Fruit fly (Drosophila melanogaster): ENCODE measurements around the gene CG14053.
A peak's percentile ranks its signal among the peaks of the same experiment; 100 is the strongest.

The CG14053 gene

dm6 chrX:2158668-2159163 lies 35.0 kb downstream of the CG14053 start, which contains the start of gene wapl (continued):
- peak; percentile 19 for TF ChIP-seq Fer1 (GFP tag; optimal IDR thresholded peaks at IDR 0.05)
- peak; percentile 54 for TF ChIP-seq slbo (GFP tag; IDR thresholded peaks at IDR 0.05)
- TF ChIP-seq E2f2 (GFP tag; IDR thresholded peaks at IDR 0.05): peak; percentile 94
- TF ChIP-seq B-H2 (GFP tag; optimal IDR thresholded peaks at IDR 0.05): peak; percentile 19
- peak; percentile 93 for TF ChIP-seq tna (GFP tag; IDR thresholded peaks at IDR 0.05; ENCODE audit: partially characterized antibody)
- peak; percentile 76 for TF ChIP-seq CG4360 (GFP tag; IDR thresholded peaks at IDR 0.05)
- TF ChIP-seq Opbp (GFP tag; IDR thresholded peaks at IDR 0.05; ENCODE audit: partially characterized antibody): peak; percentile 97
- no peak for TF ChIP-seq CG15073 (GFP tag; optimal IDR thresholded peaks at IDR 0.05)
- TF ChIP-seq nau (GFP tag; optimal IDR thresholded peaks at IDR 0.05): no peak
- peak; percentile 90 for TF ChIP-seq zen2 (GFP tag; IDR thresholded peaks at IDR 0.05; ENCODE audit: partially characterized antibody)
- peak; percentile 16 for TF ChIP-seq nom (GFP tag; optimal IDR thresholded peaks at IDR 0.05)
- peak; percentile 96 for TF ChIP-seq CG13287 (GFP tag; IDR thresholded peaks at IDR 0.05; ENCODE audit: partially characterized antibody)
- TF ChIP-seq sisA (GFP tag; IDR thresholded peaks at IDR 0.05): 0 out of 2 replicates have a peak, but pooled peaks have one; percentile 8
- TF ChIP-seq her (GFP tag; optimal IDR thresholded peaks at IDR 0.05): peak; percentile 64
- TF ChIP-seq CG12659 (GFP tag; optimal IDR thresholded peaks at IDR 0.05): peak; percentile 61
- TF ChIP-seq ERR (GFP tag; optimal IDR thresholded peaks at IDR 0.05): peak; percentile 49
- no peak for TF ChIP-seq CG12236 (GFP tag; optimal IDR thresholded peaks at IDR 0.05)
- TF ChIP-seq BEAF-32 (GFP tag; optimal IDR thresholded peaks at IDR 0.05): peak; percentile 97
- no peak for TF ChIP-seq mirr (GFP tag; optimal IDR thresholded peaks at IDR 0.05)
- no peak for TF ChIP-seq pan (optimal IDR thresholded peaks at IDR 0.05)
- TF ChIP-seq pan (GFP tag; optimal IDR thresholded peaks at IDR 0.05 in 1 of 2, IDR thresholded peaks at IDR 0.05 in 1 of 2): no peak
- peak; percentile 5 for TF ChIP-seq chn (GFP tag; optimal IDR thresholded peaks at IDR 0.05)
- TF ChIP-seq CG10431 (GFP tag; optimal IDR thresholded peaks at IDR 0.05): no peak
- TF ChIP-seq gfzf (GFP tag; optimal IDR thresholded peaks at IDR 0.05): peak; percentile 76
- TF ChIP-seq CG12155 (GFP tag; optimal IDR thresholded peaks at IDR 0.05): peak; percentile 12
- TF ChIP-seq CG2712 (tag; optimal IDR thresholded peaks at IDR 0.05): peak; percentile 54
- TF ChIP-seq row (GFP tag; IDR thresholded peaks at IDR 0.05): peak; percentile 59
- TF ChIP-seq C15 (GFP tag; IDR thresholded peaks at IDR 0.05): no peak
- peak; percentile 69 for TF ChIP-seq CG14710 (tag; optimal IDR thresholded peaks at IDR 0.05)
- TF ChIP-seq CG7928 (GFP tag; optimal IDR thresholded peaks at IDR 0.05): no peak
- TF ChIP-seq Dref (GFP tag; IDR thresholded peaks at IDR 0.05): peak; percentile 96
- no peak for TF ChIP-seq Mrtf (GFP tag; IDR thresholded peaks at IDR 0.05)
- peak; percentile 8 for TF ChIP-seq CG1792 (GFP tag; optimal IDR thresholded peaks at IDR 0.05)
- peak in 1 of 2 experiments; percentile 40 for TF ChIP-seq crp (GFP tag; optimal IDR thresholded peaks at IDR 0.05)
- TF ChIP-seq Doc3 (GFP tag; IDR thresholded peaks at IDR 0.05; ENCODE audit: partially characterized antibody): peak; percentile 91
- TF ChIP-seq HLH54F (GFP tag; optimal IDR thresholded peaks at IDR 0.05): peak; percentile 47
- peak; percentile 26 for TF ChIP-seq fu2 (GFP tag; optimal IDR thresholded peaks at IDR 0.05)
- peak; percentile 29 for TF ChIP-seq CG33213 (GFP tag; optimal IDR thresholded peaks at IDR 0.05)
- no peak for TF ChIP-seq gsb-n (tag; optimal IDR thresholded peaks at IDR 0.05)
- 0 out of 2 replicates have a peak, but pooled peaks have one; percentile 47 for TF ChIP-seq CG32532 (GFP tag; IDR thresholded peaks at IDR 0.05)
- no peak for TF ChIP-seq CG2678 (tag; optimal IDR thresholded peaks at IDR 0.05)
- TF ChIP-seq unc-4 (GFP tag; IDR thresholded peaks at IDR 0.05; ENCODE audit: partially characterized antibody): peak; percentile 96
- TF ChIP-seq Hr51 (GFP tag; optimal IDR thresholded peaks at IDR 0.05): peak in 1 of 2 experiments; percentile 45
- peak in 1 of 3 experiments; percentile 8 for TF ChIP-seq Stat92E (GFP tag; optimal IDR thresholded peaks at IDR 0.05)
- peak; percentile 92 for TF ChIP-seq HLH4C (GFP tag; IDR thresholded peaks at IDR 0.05; ENCODE audit: partially characterized antibody)
- no peak for TF ChIP-seq ham (GFP tag; IDR thresholded peaks at IDR 0.05)
- peak; percentile 25 for TF ChIP-seq CG10147 (GFP tag; optimal IDR thresholded peaks at IDR 0.05)
- TF ChIP-seq Nf-YB (GFP tag; optimal IDR thresholded peaks at IDR 0.05): no peak
- TF ChIP-seq CG9797 (GFP tag; optimal IDR thresholded peaks at IDR 0.05): peak; percentile 85
